Worm (Caenorhabditis elegans) whole organism, L4/young adult: ENCODE results near the gene oxi-1.

Experiments
- W03F9.2 ChIP-seq: fragments of 150-350 bp; optimal IDR thresholded peaks from 2 replicates; lab custom pipeline; 2014; ENCODE audit warnings: missing biosample characterization, missing genetic modification characterization
- dao-5 ChIP-seq: sonication (generic microtip); optimal IDR thresholded peaks from 2 replicates; lab custom pipeline; 2016; ENCODE audit warnings: missing genotype, missing genetic modification characterization, moderate library complexity, missing compliant biosample characterization
- him-1 ChIP-seq: sonication (generic microtip); optimal IDR thresholded peaks from 2 replicates; lab custom pipeline; 2016; ENCODE audit warnings: missing genotype, missing genetic modification reagents, missing genetic modification characterization, missing compliant biosample characterization

ce11 chrIII:10870814-10871213, 12.7 kb downstream of the oxi-1 start:
- TF ChIP-seq him-1 (tag; lab: Kevin White, UChicago), result no peak
- no peak for TF ChIP-seq dao-5 (tag; lab: Kevin White, UChicago)
- TF ChIP-seq W03F9.2 (tag; lab: Kevin White, UChicago), result no peak
